Fruit fly (Drosophila melanogaster) whole organism, embryonic: Measurements from ENCODE around the gene kri.

Experiments
- Asciz ChIP-seq: fragments of 200-800 bp; sonication (Bioruptor generic); optimal IDR thresholded peaks from 2 replicates; lab custom pipeline; 2017; ENCODE audit warnings: missing biosample characterization, mild to moderate bottlenecking, missing genetic modification characterization, missing genetic modification reagents
- Atf3 ChIP-seq: fragments of 200-800 bp; sonication (Bioruptor generic); optimal IDR thresholded peaks from 3 replicates; lab custom pipeline; 2016; ENCODE audit warnings: missing biosample characterization, missing genetic modification characterization
- Blimp-1 ChIP-seq: fragments of 200-800 bp; sonication (Bioruptor generic); optimal IDR thresholded peaks from 3 replicates; lab custom pipeline; 2018; ENCODE audit warnings: missing biosample characterization, missing genetic modification characterization, mild to moderate bottlenecking, moderate library complexity, missing genetic modification reagents
- CG10543 ChIP-seq: fragments of 200-800 bp; sonication (Bioruptor generic); optimal IDR thresholded peaks from 3 replicates; lab custom pipeline; 2017; ENCODE audit warnings: missing biosample characterization, mild to moderate bottlenecking, missing genetic modification characterization, moderate library complexity
- CG11504 ChIP-seq: fragments of 200-800 bp; sonication (Bioruptor generic); optimal IDR thresholded peaks from 3 replicates; lab custom pipeline; 2019; ENCODE audit warnings: missing biosample characterization, mild to moderate bottlenecking, missing genetic modification characterization, moderate library complexity
- CG11560 ChIP-seq: fragments of 200-800 bp; sonication (Bioruptor generic); IDR thresholded peaks from 3 replicates; pipeline ENCODE4 v1.3.6; 2022; ENCODE audit warnings: missing biosample characterization, missing genetic modification characterization
- CG11723 ChIP-seq: fragments of 200-800 bp; sonication (Bioruptor generic); optimal IDR thresholded peaks from 2 replicates; lab custom pipeline; 2017; ENCODE audit warnings: missing biosample characterization, mild to moderate bottlenecking, missing genetic modification characterization
- CG12071 ChIP-seq: fragments of 200-800 bp; sonication (Bioruptor generic); optimal IDR thresholded peaks from 3 replicates; lab custom pipeline; 2018; ENCODE audit warnings: missing biosample characterization, mild to moderate bottlenecking, missing genetic modification characterization
- CG12104 ChIP-seq: fragments of 200-800 bp; sonication (Bioruptor generic); optimal IDR thresholded peaks from 3 replicates; lab custom pipeline; 2016; ENCODE audit warnings: missing biosample characterization, missing genetic modification characterization
- CG12769 ChIP-seq: fragments of 200-800 bp; sonication (Bioruptor generic); optimal IDR thresholded peaks from 2 replicates; lab custom pipeline; 2019; ENCODE audit warnings: missing biosample characterization, mild to moderate bottlenecking, missing genetic modification characterization, moderate library complexity
- CG13296 ChIP-seq: fragments of 200-800 bp; sonication (Bioruptor generic); optimal IDR thresholded peaks from 3 replicates; lab custom pipeline; 2018; ENCODE audit warnings: missing biosample characterization, mild to moderate bottlenecking, missing genetic modification characterization
- CG14965 ChIP-seq: fragments of 200-800 bp; sonication (Bioruptor generic); optimal IDR thresholded peaks from 2 replicates; lab custom pipeline; 2016; ENCODE audit warnings: missing biosample characterization, missing genetic modification characterization, borderline replicate concordance
- CG15696 ChIP-seq: fragments of 200-800 bp; sonication (Bioruptor generic); optimal IDR thresholded peaks from 2 replicates; lab custom pipeline; 2019; ENCODE audit warnings: missing biosample characterization, mild to moderate bottlenecking, missing genetic modification characterization, moderate library complexity
- CG17361 ChIP-seq: fragments of 200-800 bp; sonication (Bioruptor generic); IDR thresholded peaks from 3 replicates; pipeline ENCODE4 v1.3.6; 2022; ENCODE audit warnings: missing biosample characterization, missing genetic modification characterization
- CG18262 ChIP-seq: fragments of 200-800 bp; optimal IDR thresholded peaks from 3 replicates; lab custom pipeline; 2019; ENCODE audit warnings: missing biosample characterization, mild to moderate bottlenecking, missing genetic modification characterization, moderate library complexity
- CG2120 ChIP-seq: fragments of 200-800 bp; sonication (Bioruptor generic); optimal IDR thresholded peaks from 3 replicates; lab custom pipeline; 2016; ENCODE audit warnings: missing biosample characterization, missing genetic modification characterization
- CG32532 ChIP-seq: fragments of 200-800 bp; sonication (Bioruptor generic); IDR thresholded peaks from 2 replicates; pipeline ENCODE4 v1.3.6; 2022; ENCODE audit warnings: missing biosample characterization, missing genetic modification characterization
- CG3726 ChIP-seq: fragments of 200-800 bp; sonication (Bioruptor generic); IDR thresholded peaks from 3 replicates; pipeline ENCODE4, ENCODE4 v1.3.6; 2022; ENCODE audit warnings: missing biosample characterization, missing genetic modification characterization
- CG3838 ChIP-seq: fragments of 200-800 bp; sonication (Bioruptor generic); optimal IDR thresholded peaks from 3 replicates; lab custom pipeline; 2016; ENCODE audit warnings: missing biosample characterization, missing genetic modification characterization
- CG4282 ChIP-seq: fragments of 200-800 bp; sonication (Bioruptor generic); optimal IDR thresholded peaks from 2 replicates; lab custom pipeline; 2016; ENCODE audit warnings: missing biosample characterization, missing genetic modification characterization
- CG4617 ChIP-seq: fragments of 200-800 bp; sonication (Bioruptor generic); optimal IDR thresholded peaks from 3 replicates; lab custom pipeline; 2016; ENCODE audit warnings: missing biosample characterization, missing genetic modification characterization, borderline replicate concordance
- CG4730 ChIP-seq: fragments of 200-800 bp; sonication (Bioruptor generic); IDR thresholded peaks from 2 replicates; pipeline ENCODE4 v1.3.6; 2022; ENCODE audit warnings: missing biosample characterization, missing genetic modification characterization
- CG9609 ChIP-seq: fragments of 200-800 bp; sonication (Bioruptor generic); optimal IDR thresholded peaks from 3 replicates; lab custom pipeline; 2016; ENCODE audit warnings: missing biosample characterization, missing genetic modification characterization
- CG9797 ChIP-seq: fragments of 200-800 bp; sonication (Bioruptor generic); optimal IDR thresholded peaks from 3 replicates; lab custom pipeline; 2018; ENCODE audit warnings: missing biosample characterization, mild to moderate bottlenecking, missing genetic modification characterization
- CoRest ChIP-seq: fragments of 200-800 bp; sonication (Bioruptor generic); optimal IDR thresholded peaks from 3 replicates; lab custom pipeline; 2018; ENCODE audit warnings: missing biosample characterization, mild to moderate bottlenecking, missing genetic modification characterization, moderate library complexity
- D ChIP-seq, 2 experiments: fragments of 200-800 bp in 1 of 2; fragments of >200 bp in 1 of 2; sonication (Bioruptor generic) in 1 of 2; optimal IDR thresholded peaks; 2 replicates in 1 of 2; 3 replicates in 1 of 2; lab custom pipeline; 2017; ENCODE audit warnings: mild to moderate bottlenecking in 1 of 2, missing biosample characterization in 1 of 2, missing genetic modification characterization in 1 of 2, missing genetic modification reagents in 1 of 2
- Deaf1 ChIP-seq: fragments of 200-800 bp; optimal IDR thresholded peaks from 3 replicates; lab custom pipeline; 2019; ENCODE audit warnings: missing biosample characterization, mild to moderate bottlenecking, missing genetic modification characterization, moderate library complexity
- GATAe ChIP-seq: fragments of 200-800 bp; sonication (Bioruptor generic); conservative IDR thresholded peaks from 2 replicates; pipeline ENCODE4 v1.3.6; 2022; ENCODE audit warnings: missing biosample characterization, missing genetic modification characterization
- Gug ChIP-seq: fragments of 200-800 bp; sonication (Bioruptor generic); IDR thresholded peaks from 4 replicates; pipeline ENCODE4 v1.3.6; 2022; ENCODE audit warnings: missing biosample characterization, missing genetic modification characterization
- HmgZ ChIP-seq: fragments of 200-800 bp; sonication (Bioruptor generic); optimal IDR thresholded peaks from 2 replicates; lab custom pipeline; 2018; ENCODE audit warnings: missing biosample characterization, mild to moderate bottlenecking, missing genetic modification characterization
- Sox100B ChIP-seq: fragments of 200-800 bp; sonication (Bioruptor generic); optimal IDR thresholded peaks from 3 replicates; lab custom pipeline; 2018; ENCODE audit warnings: missing biosample characterization, mild to moderate bottlenecking, missing genetic modification characterization
- Sox102F ChIP-seq: fragments of 200-800 bp; sonication (Bioruptor generic); optimal IDR thresholded peaks from 2 replicates; lab custom pipeline; 2018; ENCODE audit warnings: missing biosample characterization, mild to moderate bottlenecking, missing genetic modification characterization, moderate library complexity
- bbx ChIP-seq: fragments of 200-800 bp; sonication (Bioruptor generic); IDR thresholded peaks from 2 replicates; pipeline ENCODE4 v1.3.6; 2022; ENCODE audit warnings: missing biosample characterization, missing genetic modification characterization; ENCODE audit not compliant: partially characterized antibody
- crol ChIP-seq: fragments of 200-800 bp; sonication (Bioruptor generic); IDR thresholded peaks from 2 replicates; pipeline ENCODE4 v1.3.6; 2022; ENCODE audit warnings: missing biosample characterization, missing genetic modification characterization
- crp ChIP-seq, 2 experiments: fragments of 200-800 bp; sonication (Bioruptor generic); optimal IDR thresholded peaks; 2 replicates in 1 of 2; 3 replicates in 1 of 2; lab custom pipeline; 2017; ENCODE audit warnings: missing biosample characterization in 2 of 2, missing genetic modification characterization in 2 of 2, mild to moderate bottlenecking in 1 of 2, moderate library complexity in 1 of 2
- cwo ChIP-seq: fragments of 200-800 bp; sonication (Bioruptor generic); optimal IDR thresholded peaks from 3 replicates; lab custom pipeline; 2017; ENCODE audit warnings: missing biosample characterization, missing genetic modification characterization, mild to moderate bottlenecking, moderate library complexity, missing genetic modification reagents
- dati ChIP-seq: fragments of 200-800 bp; sonication (Bioruptor generic); IDR thresholded peaks from 2 replicates; pipeline ENCODE4 v1.3.6; 2022; ENCODE audit warnings: missing biosample characterization, missing genetic modification characterization
- dpn ChIP-seq, 2 experiments: fragments of 200-800 bp; sonication (Bioruptor generic); optimal IDR thresholded peaks; 3 replicates each; lab custom pipeline; 2016; ENCODE audit warnings: missing biosample characterization in 2 of 2, missing genetic modification characterization in 2 of 2
- ftz-f1 ChIP-seq: fragments of 200-800 bp; sonication (Bioruptor generic); optimal IDR thresholded peaks from 2 replicates; lab custom pipeline; 2016; ENCODE audit warnings: missing biosample characterization, missing genetic modification characterization
- fu2 ChIP-seq: fragments of 200-800 bp; sonication (Bioruptor generic); optimal IDR thresholded peaks from 2 replicates; lab custom pipeline; 2016; ENCODE audit warnings: missing biosample characterization, missing genetic modification characterization
- org-1 ChIP-seq: fragments of 200-800 bp; sonication (Bioruptor generic); optimal IDR thresholded peaks from 2 replicates; lab custom pipeline; 2017; ENCODE audit warnings: missing biosample characterization, missing genetic modification characterization
- ranshi ChIP-seq: fragments of 200-800 bp; sonication (Bioruptor generic); IDR thresholded peaks from 2 replicates; pipeline ENCODE4 v1.3.6; 2022; ENCODE audit warnings: missing biosample characterization, missing genetic modification characterization
- rib ChIP-seq: fragments of 200-800 bp; sonication (Bioruptor generic); IDR thresholded peaks from 2 replicates; pipeline ENCODE4 v1.3.6; 2022; ENCODE audit warnings: missing biosample characterization, missing genetic modification characterization
- salm ChIP-seq: fragments of 200-800 bp; sonication (Bioruptor generic); optimal IDR thresholded peaks from 2 replicates; lab custom pipeline; 2018; ENCODE audit warnings: missing biosample characterization, mild to moderate bottlenecking, missing genetic modification characterization
- sens ChIP-seq: fragments of 200-800 bp; sonication (Bioruptor generic); peaks from one replicate; lab custom pipeline; 2016; ENCODE audit warnings: missing biosample characterization, missing genetic modification characterization
- sna ChIP-seq: fragments of 200-800 bp; sonication (Bioruptor generic); IDR thresholded peaks from 2 replicates; pipeline ENCODE4 v1.3.6; 2022; ENCODE audit warnings: missing biosample characterization, missing genetic modification characterization; ENCODE audit not compliant: partially characterized antibody
- so ChIP-seq: fragments of 200-800 bp; sonication (Bioruptor generic); IDR thresholded peaks from 3 replicates; pipeline ENCODE4 v1.3.6; 2022; ENCODE audit warnings: missing biosample characterization, missing genetic modification characterization
- ttk ChIP-seq: fragments of 200-800 bp; sonication (Bioruptor generic); IDR thresholded peaks from 2 replicates; pipeline ENCODE4 v2.1.2; 2022; ENCODE audit warnings: missing biosample characterization, missing genetic modification characterization
- vnd ChIP-seq: fragments of 200-800 bp; sonication (Bioruptor generic); IDR thresholded peaks from 3 replicates; pipeline ENCODE4 v1.3.6; 2022; ENCODE audit warnings: missing biosample characterization, missing genetic modification characterization; ENCODE audit not compliant: partially characterized antibody

kri gene

dm6 chr3L:5809642-5810279 lies 1.0 kb upstream of the kri start (continued):
- TF ChIP-seq D (optimal IDR thresholded peaks at IDR 0.05; lab: Kevin White, UChicago) (no peak), D (GFP tag; optimal IDR thresholded peaks at IDR 0.05; lab: Kevin White, UChicago) (no peak), Sox100B (GFP tag; lab: Kevin White, UChicago) (no peak), CG14965 (GFP tag; lab: Kevin White, UChicago) (no peak), CG15696 (tag; lab: Kevin White, UChicago) (no peak), CG4617 (no peak), HmgZ (tag; lab: Kevin White, UChicago) (peak; percentile 29), crol (GFP tag; lab: Robert Waterston, UW) (peak; percentile 93), CG18262 (tag; lab: Kevin White, UChicago) (no peak), CG17361 (GFP tag; lab: Robert Waterston, UW) (no peak), vnd (0 out of 3 replicates have a peak, but pooled peaks have one; percentile 46), CG12071 (peak; percentile 10), Asciz (GFP tag; lab: Kevin White, UChicago) (no peak), Sox102F (GFP tag; lab: Kevin White, UChicago) (no peak), so (GFP tag; lab: Robert Waterston, UW) (no peak; the same call in 2 of the 3 replicates), CG3726 (GFP tag; lab: Robert Waterston, UW) (no peak), ranshi (0 out of 2 replicates have a peak, but pooled peaks have one; percentile 5), sens (GFP tag; lab: Kevin White, UChicago) (peak; percentile 29), CG32532 (GFP tag; lab: Robert Waterston, UW) (no peak), CG11723 (GFP tag; lab: Kevin White, UChicago) (no peak), Gug (GFP tag; lab: Robert Waterston, UW) (no peak), CG11504 (tag; lab: Kevin White, UChicago) (no peak), dpn (GFP tag; optimal IDR thresholded peaks at IDR 0.05; lab: Kevin White, UChicago) (no peak), Blimp-1 (GFP tag; lab: Kevin White, UChicago) (no peak), CG3838 (GFP tag; lab: Kevin White, UChicago) (no peak), CG2120 (GFP tag; lab: Kevin White, UChicago) (no peak), ftz-f1 (peak; percentile 93), CG4730 (no peak), CG10543 (GFP tag; lab: Kevin White, UChicago) (peak; percentile 66), org-1 (no peak), CG9797 (GFP tag; lab: Kevin White, UChicago) (no peak), crp (GFP tag; optimal IDR thresholded peaks at IDR 0.05; lab: Kevin White, UChicago) (peak in 1 of 2 experiments; percentile 37), CoRest (tag; lab: Kevin White, UChicago) (no peak), sna (GFP tag; lab: Robert Waterston, UW) (0 out of 2 replicates have a peak, but pooled peaks have one; percentile 28), Deaf1 (tag; lab: Kevin White, UChicago) (peak; percentile 17), CG13296 (GFP tag; lab: Kevin White, UChicago) (no peak), CG11560 (tag; lab: Robert Waterston, UW) (no peak), salm (no peak), CG9609 (GFP tag; lab: Kevin White, UChicago) (no peak), fu2 (GFP tag; lab: Kevin White, UChicago) (no peak), ttk (peak; percentile 38; the same call in 1 of the 2 replicates), cwo (GFP tag; lab: Kevin White, UChicago) (peak; percentile 22), CG12104 (no peak), CG4282 (no peak), CG12769 (tag; lab: Kevin White, UChicago) (peak; percentile 4), bbx (no peak; the same call in 1 of the 2 replicates), dati (GFP tag; lab: Robert Waterston, UW) (no peak), GATAe (GFP tag; lab: Robert Waterston, UW) (peak; percentile 97), rib (GFP tag; lab: Robert Waterston, UW) (peak; percentile 17; the same call in 1 of the 2 replicates), Atf3 (GFP tag; lab: Kevin White, UChicago) (no peak)
